Worm (Caenorhabditis elegans): ENCODE results near the gene F54F2.7.
A peak's percentile ranks its signal among the peaks of the same experiment; 100 is the strongest.

Gene F54F2.7

DNA sequence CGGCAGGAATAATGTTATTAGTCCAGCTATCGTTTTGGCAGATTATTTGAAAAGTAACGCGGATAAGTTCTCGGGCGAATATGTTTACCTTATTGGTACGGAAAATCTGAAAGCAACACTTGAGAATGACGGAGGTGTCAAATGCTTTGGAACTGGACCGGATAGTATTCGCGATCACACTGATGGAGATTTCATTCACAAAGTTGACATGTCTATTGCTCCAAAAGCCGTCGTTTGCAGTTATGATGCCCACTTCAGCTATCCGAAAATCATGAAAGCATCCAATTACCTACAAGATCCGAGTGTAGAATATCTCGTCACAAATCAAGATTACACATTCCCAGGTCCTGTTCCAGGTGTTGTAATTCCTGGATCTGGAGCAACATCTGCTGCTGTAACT lies 33.8 kb downstream of the F54F2.7 start:
- no peak for TF ChIP-seq flt-1 (GFP tag; IDR thresholded peaks at IDR 0.05)
- TF ChIP-seq hmbx-1 (tag; optimal IDR thresholded peaks at IDR 0.05) = no peak
- TF ChIP-seq ceh-36 (tag; optimal IDR thresholded peaks at IDR 0.05) = no peak
- no peak for TF ChIP-seq aly-1 (tag; optimal IDR thresholded peaks at IDR 0.05)
- no peak for TF ChIP-seq hnd-1 (tag; optimal IDR thresholded peaks at IDR 0.05)
- no peak for TF ChIP-seq ets-7 (tag; optimal IDR thresholded peaks at IDR 0.05)
- TF ChIP-seq F13C5.2 (tag; optimal IDR thresholded peaks at IDR 0.05) = no peak
- TF ChIP-seq sea-1 (GFP tag; conservative IDR thresholded peaks at IDR 0.05) = no peak
- no peak for TF ChIP-seq ceh-13 (GFP tag; optimal IDR thresholded peaks at IDR 0.05)
- no peak for TF ChIP-seq ama-1 (optimal IDR thresholded peaks at IDR 0.05)
- no peak for TF ChIP-seq tbx-11 (GFP tag; IDR thresholded peaks at IDR 0.05)
- no peak for TF ChIP-seq hmg-4 (GFP tag; optimal IDR thresholded peaks at IDR 0.05)
- no peak for TF ChIP-seq tbx-37 (GFP tag; conservative IDR thresholded peaks at IDR 0.05)
- TF ChIP-seq pes-1 (GFP tag; IDR thresholded peaks at IDR 0.05) = no peak
- TF ChIP-seq tra-4 (tag; optimal IDR thresholded peaks at IDR 0.05) = no peak
- no peak for TF ChIP-seq scrt-1 (GFP tag; IDR thresholded peaks at IDR 0.05)
- TF ChIP-seq B0310.2 (tag; optimal IDR thresholded peaks at IDR 0.05) = no peak

DNA sequence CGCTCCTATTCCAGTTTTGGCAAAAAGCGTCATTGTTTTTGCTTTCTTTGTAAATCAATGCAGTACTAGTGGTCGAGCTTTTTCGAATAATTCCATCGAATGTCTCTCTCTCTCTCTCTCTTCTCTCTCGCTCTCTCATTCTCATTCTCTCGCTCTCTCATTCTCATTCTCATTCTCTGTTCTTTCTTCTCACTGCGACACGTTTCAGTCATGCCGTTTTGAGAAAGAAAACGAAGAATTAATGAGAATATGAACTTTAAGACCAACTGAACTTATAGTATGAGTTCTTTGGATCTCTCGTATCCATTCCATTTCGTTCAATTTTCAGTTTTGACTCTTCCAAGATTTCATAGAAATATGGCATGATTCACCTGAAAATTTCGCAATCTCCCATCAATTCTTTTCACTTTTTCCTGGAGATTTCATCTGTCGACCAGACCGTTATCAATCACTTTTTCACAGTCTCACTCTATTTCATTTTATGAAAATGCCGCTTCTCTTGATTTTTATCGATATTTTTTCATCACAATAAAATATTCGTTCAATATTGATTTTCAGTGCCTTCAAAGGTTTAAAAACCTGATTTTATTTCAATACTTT lies 34.6 kb downstream of the F54F2.7 start:
- TF ChIP-seq tra-4 (tag; optimal IDR thresholded peaks at IDR 0.05) (no peak), F13C5.2 (tag; optimal IDR thresholded peaks at IDR 0.05) (no peak), pes-1 (GFP tag; IDR thresholded peaks at IDR 0.05) (no peak), tbx-11 (GFP tag; IDR thresholded peaks at IDR 0.05) (no peak), aly-1 (tag; optimal IDR thresholded peaks at IDR 0.05) (no peak), ets-7 (tag; optimal IDR thresholded peaks at IDR 0.05) (no peak), flt-1 (GFP tag; IDR thresholded peaks at IDR 0.05) (no peak), hmbx-1 (tag; optimal IDR thresholded peaks at IDR 0.05) (no peak)

DNA sequence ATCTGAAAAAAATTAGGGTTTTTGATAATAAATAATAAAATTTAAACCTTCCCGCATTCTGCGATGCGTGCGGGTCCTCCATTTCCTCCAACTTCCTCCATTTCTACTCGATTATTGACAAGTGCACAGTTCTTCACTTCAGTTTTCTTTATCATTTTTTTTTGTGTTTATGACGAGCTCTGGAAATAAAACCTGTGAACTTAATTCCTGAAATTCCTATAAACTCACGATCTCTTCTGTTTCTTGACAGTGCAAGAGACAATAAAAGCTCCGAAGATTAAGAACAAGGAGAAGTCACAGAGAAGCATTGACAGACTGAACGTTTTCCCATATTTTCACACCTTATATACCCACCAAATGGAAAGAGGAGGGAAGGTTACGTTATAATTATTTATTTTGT lies 35.3 kb downstream of the F54F2.7 start, which contains the start of gene K02D10.3:
K02D10.3 (minus strand) TSS at position 101 of the 400 bp plus-strand sequence.
- TF ChIP-seq pes-1 (GFP tag; IDR thresholded peaks at IDR 0.05) (no peak), aly-1 (tag; optimal IDR thresholded peaks at IDR 0.05) (no peak), sea-1 (GFP tag; conservative IDR thresholded peaks at IDR 0.05) (no peak), B0310.2 (tag; optimal IDR thresholded peaks at IDR 0.05) (no peak), tbx-11 (GFP tag; IDR thresholded peaks at IDR 0.05) (no peak)

DNA sequence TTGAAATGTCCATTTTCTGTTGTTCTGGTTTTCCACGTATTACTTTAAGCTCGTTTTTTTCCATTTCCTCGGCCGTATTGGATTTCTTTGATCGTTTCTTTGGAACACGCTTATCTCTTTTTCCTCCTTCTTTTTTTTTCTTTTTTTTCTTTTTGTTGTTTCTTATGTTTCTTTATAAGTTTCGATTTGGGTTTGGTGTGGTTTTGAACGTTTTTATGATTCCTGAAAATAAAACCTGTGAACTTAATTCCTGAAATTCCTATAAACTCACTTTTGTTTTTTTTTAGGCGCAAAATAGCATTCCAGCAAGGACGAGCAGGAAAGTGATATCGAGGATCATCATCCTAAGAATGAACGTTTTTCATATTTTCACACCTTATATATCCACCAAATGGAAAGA lies 36.0 kb downstream of the F54F2.7 start, which contains the start of gene K02D10.2:
K02D10.2 (minus strand) TSS at position 101 of the 400 bp plus-strand sequence.
- TF ChIP-seq ama-1 (optimal IDR thresholded peaks at IDR 0.05) = no peak
- TF ChIP-seq tbx-37 (GFP tag; conservative IDR thresholded peaks at IDR 0.05) = no peak
- no peak for TF ChIP-seq pes-1 (GFP tag; IDR thresholded peaks at IDR 0.05)
- TF ChIP-seq hmbx-1 (tag; optimal IDR thresholded peaks at IDR 0.05) = no peak
- TF ChIP-seq ceh-36 (tag; optimal IDR thresholded peaks at IDR 0.05) = no peak
- no peak for TF ChIP-seq tra-4 (tag; optimal IDR thresholded peaks at IDR 0.05)

DNA sequence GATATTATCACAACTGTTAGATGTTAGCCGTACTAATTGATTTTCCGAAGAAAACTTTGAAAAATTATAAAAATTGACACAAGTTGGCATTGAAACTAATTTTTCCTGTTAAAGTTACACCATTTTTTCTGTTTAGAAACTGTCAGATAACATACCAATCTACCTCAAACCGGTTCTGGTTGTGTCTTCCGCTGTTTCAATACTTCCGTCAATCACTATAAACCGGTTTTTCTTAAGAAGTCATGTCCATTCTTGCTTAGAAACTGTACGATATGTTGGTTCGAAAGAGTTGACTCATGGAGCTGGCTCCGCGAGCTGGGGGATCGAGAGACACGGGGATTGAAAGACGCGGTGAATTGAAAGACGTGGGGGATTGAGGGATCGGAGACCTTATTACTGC lies 36.9 kb downstream of the F54F2.7 start:
- TF ChIP-seq ceh-13 (GFP tag; optimal IDR thresholded peaks at IDR 0.05) (no peak), hmg-4 (GFP tag; optimal IDR thresholded peaks at IDR 0.05) (no peak), aly-1 (tag; optimal IDR thresholded peaks at IDR 0.05) (no peak), F13C5.2 (tag; optimal IDR thresholded peaks at IDR 0.05) (no peak), ets-7 (tag; optimal IDR thresholded peaks at IDR 0.05) (no peak), tra-4 (tag; optimal IDR thresholded peaks at IDR 0.05) (no peak), flt-1 (GFP tag; IDR thresholded peaks at IDR 0.05) (no peak), scrt-1 (GFP tag; IDR thresholded peaks at IDR 0.05) (no peak), B0310.2 (tag; optimal IDR thresholded peaks at IDR 0.05) (no peak), hmbx-1 (tag; optimal IDR thresholded peaks at IDR 0.05) (no peak), ceh-36 (tag; optimal IDR thresholded peaks at IDR 0.05) (no peak), hnd-1 (tag; optimal IDR thresholded peaks at IDR 0.05) (no peak), tbx-11 (GFP tag; IDR thresholded peaks at IDR 0.05) (no peak), ama-1 (optimal IDR thresholded peaks at IDR 0.05) (no peak), tbx-37 (GFP tag; conservative IDR thresholded peaks at IDR 0.05) (no peak), pes-1 (GFP tag; IDR thresholded peaks at IDR 0.05) (no peak)

DNA sequence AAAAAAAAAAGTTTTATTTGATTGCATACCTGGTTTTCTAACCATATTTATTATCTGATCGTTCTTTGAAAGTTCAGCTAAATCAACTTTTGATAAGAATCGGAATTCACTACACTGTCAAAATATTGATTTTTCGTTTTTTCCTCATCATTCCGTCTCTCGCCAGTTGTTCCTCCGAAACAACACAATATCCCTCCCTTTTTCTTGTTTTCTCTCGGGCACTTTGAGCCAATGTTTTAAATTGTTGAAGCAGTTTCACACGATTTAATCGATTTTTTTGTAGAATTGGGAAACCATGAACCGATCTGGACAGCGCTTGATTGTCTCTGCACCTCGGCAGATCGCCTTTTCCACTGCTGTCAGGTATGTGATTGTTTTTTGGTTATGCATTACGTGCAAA lies 37.9 kb downstream of the F54F2.7 start, which contains the start of gene K02D10.1:
K02D10.1 (plus strand) TSS at position 284 of the 400 bp plus-strand sequence.
- no peak for TF ChIP-seq tra-4 (tag; optimal IDR thresholded peaks at IDR 0.05)
- no peak for TF ChIP-seq hmg-4 (GFP tag; optimal IDR thresholded peaks at IDR 0.05)
- TF ChIP-seq sea-1 (GFP tag; conservative IDR thresholded peaks at IDR 0.05) = no peak
- no peak for TF ChIP-seq tbx-11 (GFP tag; IDR thresholded peaks at IDR 0.05)
- TF ChIP-seq hnd-1 (tag; optimal IDR thresholded peaks at IDR 0.05) = no peak
- TF ChIP-seq ceh-36 (tag; optimal IDR thresholded peaks at IDR 0.05) = no peak
- TF ChIP-seq scrt-1 (GFP tag; IDR thresholded peaks at IDR 0.05) = no peak
- no peak for TF ChIP-seq B0310.2 (tag; optimal IDR thresholded peaks at IDR 0.05)
- no peak for TF ChIP-seq ama-1 (optimal IDR thresholded peaks at IDR 0.05)
- TF ChIP-seq ets-7 (tag; optimal IDR thresholded peaks at IDR 0.05) = no peak
- no peak for TF ChIP-seq ceh-13 (GFP tag; optimal IDR thresholded peaks at IDR 0.05)
- no peak for TF ChIP-seq F13C5.2 (tag; optimal IDR thresholded peaks at IDR 0.05)
- no peak for TF ChIP-seq pes-1 (GFP tag; IDR thresholded peaks at IDR 0.05)
- TF ChIP-seq aly-1 (tag; optimal IDR thresholded peaks at IDR 0.05) = no peak

DNA sequence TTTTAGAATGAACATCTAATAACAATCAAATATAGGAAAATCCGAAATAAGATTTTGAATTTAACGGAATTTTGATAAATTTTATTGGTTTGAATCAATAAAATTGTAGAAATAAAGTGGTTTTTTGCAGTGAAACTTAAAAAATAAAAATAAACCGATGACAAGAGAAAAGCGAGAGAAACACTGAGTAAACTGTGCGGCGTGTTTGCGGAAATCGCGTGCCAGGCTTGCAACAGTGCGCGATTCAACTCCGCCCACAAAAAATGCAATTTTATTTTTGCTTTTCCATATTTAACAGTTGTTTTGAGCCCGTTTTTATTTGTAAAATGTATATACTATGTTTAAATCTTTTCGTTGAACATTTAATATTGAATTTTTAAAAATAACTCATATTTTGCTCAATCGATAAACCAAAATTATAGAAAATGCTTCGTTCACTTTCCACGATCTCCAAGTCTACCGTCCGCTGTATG lies 39.2 kb downstream of the F54F2.7 start, which contains the start of gene mtss-1:
mtss-1 (plus strand) TSS at position 423 of the 473 bp plus-strand sequence.
- TF ChIP-seq tbx-37 (GFP tag; conservative IDR thresholded peaks at IDR 0.05) (0 out of 2 replicates have a peak, but pooled peaks have one; percentile 57), ceh-36 (tag; optimal IDR thresholded peaks at IDR 0.05) (peak; percentile 50), ama-1 (optimal IDR thresholded peaks at IDR 0.05) (no peak), hmbx-1 (tag; optimal IDR thresholded peaks at IDR 0.05) (peak; percentile 54), tra-4 (tag; optimal IDR thresholded peaks at IDR 0.05) (peak; percentile 45), B0310.2 (tag; optimal IDR thresholded peaks at IDR 0.05) (peak; percentile 32), tbx-11 (GFP tag; IDR thresholded peaks at IDR 0.05) (peak; percentile 67; the same call in 1 of the 2 replicates), sea-1 (GFP tag; conservative IDR thresholded peaks at IDR 0.05) (peak; percentile 75), pes-1 (GFP tag; IDR thresholded peaks at IDR 0.05) (peak; percentile 86), hmg-4 (GFP tag; optimal IDR thresholded peaks at IDR 0.05) (peak; percentile 84), ceh-13 (GFP tag; optimal IDR thresholded peaks at IDR 0.05) (peak; percentile 61), F13C5.2 (tag; optimal IDR thresholded peaks at IDR 0.05) (peak; percentile 92), flt-1 (GFP tag; IDR thresholded peaks at IDR 0.05) (peak; percentile 79), hnd-1 (tag; optimal IDR thresholded peaks at IDR 0.05) (peak; percentile 52), ets-7 (tag; optimal IDR thresholded peaks at IDR 0.05) (peak; percentile 65), aly-1 (tag; optimal IDR thresholded peaks at IDR 0.05) (peak; percentile 25), scrt-1 (GFP tag; IDR thresholded peaks at IDR 0.05) (peak; percentile 79)

Measured in whole organism, early embryonic.